Fruit fly (Drosophila melanogaster) whole organism, prepupa: Measurements from ENCODE around the gene CG13894.

ENCODE experiments used
- CG11902 ChIP-seq: fragments of 200-800 bp; sonication (Bioruptor generic); optimal IDR thresholded peaks from 3 replicates; lab custom pipeline; 2016; ENCODE audit warnings: missing biosample characterization, missing genetic modification characterization
- CG16779 ChIP-seq: fragments of 200-800 bp; sonication (Bioruptor generic); optimal IDR thresholded peaks from 3 replicates; lab custom pipeline; 2017; ENCODE audit warnings: missing biosample characterization, mild to moderate bottlenecking, missing genetic modification characterization
- CG32006 ChIP-seq: fragments of 200-800 bp; sonication (Bioruptor generic); optimal IDR thresholded peaks from 3 replicates; lab custom pipeline; 2017; ENCODE audit warnings: missing biosample characterization, mild to moderate bottlenecking, missing genetic modification characterization
- CG7368 ChIP-seq: fragments of 200-800 bp; sonication (Bioruptor generic); optimal IDR thresholded peaks from 3 replicates; lab custom pipeline; 2016; ENCODE audit warnings: missing biosample characterization, missing genetic modification characterization
- CG8319 ChIP-seq: fragments of 200-800 bp; sonication (Bioruptor generic); optimal IDR thresholded peaks from 3 replicates; lab custom pipeline; 2016; ENCODE audit warnings: missing biosample characterization, missing genetic modification characterization
- Hr39 ChIP-seq: fragments of 200-800 bp; sonication (Bioruptor generic); optimal IDR thresholded peaks from 2 replicates; lab custom pipeline; 2016; ENCODE audit warnings: missing biosample characterization, missing genetic modification characterization

dm6 chr3L:701798-702635 is 3.1 kb upstream of the CG13894 start:
- TF ChIP-seq CG32006 (GFP tag; lab: Kevin White, UChicago) = no peak
- no peak for TF ChIP-seq Hr39 (GFP tag; lab: Kevin White, UChicago)
- no peak for TF ChIP-seq CG8319 (GFP tag; lab: Kevin White, UChicago)
- no peak for TF ChIP-seq CG11902 (GFP tag; lab: Kevin White, UChicago)
- no peak for TF ChIP-seq CG16779
- no peak for TF ChIP-seq CG7368 (GFP tag; lab: Kevin White, UChicago)
